Fruit fly (Drosophila melanogaster) whole organism: Measurements from ENCODE around the gene mei-38.

Experiments used
- CG8478 ChIP-seq: fragments of >200 bp; optimal IDR thresholded peaks from 2 replicates; lab custom pipeline; 2018; ENCODE audit warnings: inconsistent platforms
- EcR ChIP-seq, 2 experiments: fragments of >200 bp; optimal IDR thresholded peaks; 2 replicates each; lab custom pipeline; 2017; ENCODE audit warnings: missing biosample characterization in 2 of 2, missing genetic modification characterization in 2 of 2, missing genetic modification reagents in 2 of 2
- pan ChIP-seq: fragments of >200 bp; optimal IDR thresholded peaks from 2 replicates; lab custom pipeline; 2017
- psq ChIP-seq: fragments of >200 bp; optimal IDR thresholded peaks from 2 replicates; lab custom pipeline; 2017
- usp ChIP-seq: fragments of >200 bp; optimal IDR thresholded peaks from 2 replicates; lab custom pipeline; 2017; ENCODE audit warnings: missing biosample characterization, missing genetic modification characterization, mixed read lengths

dm6 chrX:1461544-1461943 is 15.3 kb upstream of the mei-38 start, which contains the start of gene CG14787:
- TF ChIP-seq EcR (GFP tag; optimal IDR thresholded peaks at IDR 0.05; lab: Kevin White, UChicago), result no peak
- no peak for TF ChIP-seq CG8478 (lab: Kevin White, UChicago)
- no peak for TF ChIP-seq psq (lab: Kevin White, UChicago)
- TF ChIP-seq usp, result no peak
- no peak for TF ChIP-seq pan (lab: Kevin White, UChicago)
